Worm (Caenorhabditis elegans): ENCODE results near the gene C34E10.12.
A peak's percentile ranks its signal among the peaks of the same experiment; 100 is the strongest.

C34E10.12 gene

DNA sequence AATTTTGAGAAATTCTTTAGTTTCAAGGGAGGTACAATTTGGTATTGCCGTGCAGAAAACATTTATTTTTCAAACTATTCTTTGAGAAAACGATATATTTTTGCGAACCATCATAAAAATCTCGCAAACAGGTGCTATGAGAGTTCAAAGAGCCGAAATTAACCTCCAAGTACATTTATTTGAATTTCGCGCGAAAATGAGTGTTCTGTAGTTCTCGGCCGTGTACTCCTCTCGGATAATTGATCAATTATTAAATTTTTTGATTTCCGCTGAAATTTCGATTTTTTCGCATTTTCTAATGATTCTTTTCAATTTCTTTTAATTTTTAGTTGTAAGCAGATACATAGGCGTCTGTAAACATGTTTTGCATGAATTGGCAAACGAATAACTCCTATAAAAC, 37.5 kb downstream of the C34E10.12 start (continued):
- TF ChIP-seq ceh-82 (tag; optimal IDR thresholded peaks at IDR 0.05) (no peak), sma-3 (GFP tag; optimal IDR thresholded peaks at IDR 0.05) (peak; percentile 45), nhr-237 (tag; optimal IDR thresholded peaks at IDR 0.05) (no peak), aly-2 (tag; optimal IDR thresholded peaks at IDR 0.05) (no peak), elt-1 (tag; optimal IDR thresholded peaks at IDR 0.05) (no peak), mbf-1 (tag; optimal IDR thresholded peaks at IDR 0.05) (no peak), nhr-23 (tag; optimal IDR thresholded peaks at IDR 0.05) (no peak), nhr-129 (tag; optimal IDR thresholded peaks at IDR 0.05) (no peak), C34F6.9 (tag; optimal IDR thresholded peaks at IDR 0.05) (no peak), nhr-77 (tag; optimal IDR thresholded peaks at IDR 0.05) (no peak), unc-55 (GFP tag; optimal IDR thresholded peaks at IDR 0.05) (peak; percentile 2)

- no peak for TF ChIP-seq blmp-1 (tag; optimal IDR thresholded peaks at IDR 0.05; ENCODE audit: insufficient read depth)
- no peak for TF ChIP-seq ceh-16 (tag; optimal IDR thresholded peaks at IDR 0.05)
- TF ChIP-seq unc-62 (GFP tag; optimal IDR thresholded peaks at IDR 0.05), result no peak
- no peak for TF ChIP-seq nhr-77 (tag; optimal IDR thresholded peaks at IDR 0.05)
Observed at ce11 chrIII:5188426-5188825, 39.3 kb downstream of the C34E10.12 start, which contains the start of gene K10D2.8. TSS of gene K10D2.8 (plus strand) at chrIII:5188726.

DNA sequence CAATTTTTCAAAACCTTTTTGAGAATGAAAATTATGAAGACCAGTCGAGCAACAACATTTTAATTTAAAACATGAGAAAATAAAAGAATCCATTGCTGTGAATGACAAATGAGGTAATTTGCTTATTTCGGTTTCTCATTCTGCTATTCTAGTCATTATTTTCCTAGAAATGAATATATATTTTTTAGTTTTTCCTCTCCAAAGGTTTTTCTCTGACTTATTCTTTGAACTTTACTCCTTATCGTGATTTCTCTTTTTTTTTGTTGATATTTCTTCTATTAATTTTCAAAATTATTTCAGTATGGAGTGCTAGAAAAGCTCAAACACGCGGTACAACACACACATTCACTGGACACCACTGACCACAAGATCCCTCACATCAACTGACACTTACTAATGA, 42.1 kb downstream of the C34E10.12 start, which contains the start of gene pup-2:
Gene pup-2 (plus strand): TSS at position 301 of the 400 bp plus-strand sequence.
- TF ChIP-seq lsy-2 (tag; optimal IDR thresholded peaks at IDR 0.05), result no peak
- TF ChIP-seq mab-5 (tag; optimal IDR thresholded peaks at IDR 0.05), result no peak
- TF ChIP-seq nhr-21 (tag; optimal IDR thresholded peaks at IDR 0.05), result no peak
- no peak for TF ChIP-seq unc-39 (tag; optimal IDR thresholded peaks at IDR 0.05)
- TF ChIP-seq sma-9 (GFP tag; optimal IDR thresholded peaks at IDR 0.05), result no peak
- TF ChIP-seq sma-9 (tag; optimal IDR thresholded peaks at IDR 0.05), result no peak
- no peak for TF ChIP-seq mbf-1 (tag; optimal IDR thresholded peaks at IDR 0.05)
- TF ChIP-seq nhr-77 (tag; optimal IDR thresholded peaks at IDR 0.05), result no peak
- no peak for TF ChIP-seq F13H6.1 (tag; optimal IDR thresholded peaks at IDR 0.05)
- no peak for TF ChIP-seq sem-4 (tag; optimal IDR thresholded peaks at IDR 0.05)
- TF ChIP-seq lin-11 (tag; optimal IDR thresholded peaks at IDR 0.05), result no peak
- no peak for TF ChIP-seq egl-27 (tag; optimal IDR thresholded peaks at IDR 0.05)
- TF ChIP-seq lin-39 (tag; optimal IDR thresholded peaks at IDR 0.05), result no peak
- TF ChIP-seq unc-62 (GFP tag; optimal IDR thresholded peaks at IDR 0.05), result no peak
- no peak for TF ChIP-seq mdl-1 (tag; optimal IDR thresholded peaks at IDR 0.05)
- no peak for TF ChIP-seq nhr-11 (tag; optimal IDR thresholded peaks at IDR 0.05)
- TF ChIP-seq zag-1 (tag; optimal IDR thresholded peaks at IDR 0.05), result no peak
- TF ChIP-seq C34F6.9 (tag; optimal IDR thresholded peaks at IDR 0.05), result no peak
- TF ChIP-seq ceh-16 (tag; optimal IDR thresholded peaks at IDR 0.05), result no peak
- no peak for TF ChIP-seq sma-3 (GFP tag; optimal IDR thresholded peaks at IDR 0.05)
- TF ChIP-seq lin-13 (GFP tag; optimal IDR thresholded peaks at IDR 0.05), result no peak

DNA sequence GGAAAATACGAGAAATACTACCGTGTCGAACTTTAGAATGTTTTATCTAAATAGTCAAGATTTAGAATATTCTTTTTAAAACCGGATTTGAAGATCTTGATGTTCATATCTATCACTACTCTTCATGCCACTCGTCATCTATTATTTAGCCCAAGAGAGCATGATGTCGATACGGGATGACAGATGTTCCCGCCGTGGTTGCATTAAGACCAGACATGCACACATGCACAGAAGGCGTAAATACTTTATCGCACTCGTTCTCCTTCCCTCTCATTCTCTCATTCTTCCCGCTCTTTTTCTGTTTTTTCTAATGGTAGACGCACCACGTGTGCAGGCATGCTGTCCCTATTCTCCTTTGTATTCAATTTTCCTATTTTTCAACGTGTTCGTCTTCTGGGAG, 44.3 kb downstream of the C34E10.12 start:
- TF ChIP-seq zag-1 (tag; optimal IDR thresholded peaks at IDR 0.05) (no peak), unc-55 (GFP tag; optimal IDR thresholded peaks at IDR 0.05) (peak; percentile 3), sma-3 (GFP tag; optimal IDR thresholded peaks at IDR 0.05) (no peak), R02D3.7 (tag; optimal IDR thresholded peaks at IDR 0.05) (no peak), nhr-6 (tag; optimal IDR thresholded peaks at IDR 0.05) (no peak), nhr-129 (tag; optimal IDR thresholded peaks at IDR 0.05) (peak; percentile 36), ztf-11 (tag; optimal IDR thresholded peaks at IDR 0.05) (no peak), ztf-4 (tag; optimal IDR thresholded peaks at IDR 0.05) (no peak)

DNA sequence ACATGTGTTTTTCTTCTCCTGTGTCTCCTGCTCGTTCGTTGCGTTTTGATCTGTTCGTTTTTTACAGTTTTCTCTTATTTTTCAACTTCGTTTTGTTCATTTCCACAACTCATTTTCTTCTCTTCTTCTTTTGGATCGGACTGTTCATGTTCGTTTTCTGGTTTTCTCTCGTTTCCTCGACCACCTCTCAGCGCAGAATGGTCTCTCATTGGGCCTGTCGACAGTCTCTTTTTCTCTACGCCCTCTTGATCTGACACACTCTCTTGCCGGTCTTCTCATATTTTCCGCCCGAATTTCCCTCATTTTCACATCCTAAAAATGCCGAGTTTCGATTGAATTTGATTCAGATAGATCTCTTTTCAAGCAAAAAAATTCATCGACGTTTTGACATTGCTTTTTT, 46.0 kb downstream of the C34E10.12 start:
- TF ChIP-seq nhr-10 (tag; optimal IDR thresholded peaks at IDR 0.05), result no peak
- no peak for TF ChIP-seq F13H6.1 (tag; optimal IDR thresholded peaks at IDR 0.05)
- TF ChIP-seq elt-3 (tag; optimal IDR thresholded peaks at IDR 0.05), result no peak
- no peak for TF ChIP-seq ztf-1 (GFP tag; conservative IDR thresholded peaks at IDR 0.05)
- no peak for TF ChIP-seq nhr-77 (tag; optimal IDR thresholded peaks at IDR 0.05)
- no peak for TF ChIP-seq nhr-129 (tag; optimal IDR thresholded peaks at IDR 0.05)
